Worm (Caenorhabditis elegans): ENCODE data around the gene srlf-24.
"Not testable (repeated sequence)": the region's sequence is repeated elsewhere in the genome, so short reads cannot be mapped to it uniquely, and the experiment has no call there.

srlf-24 gene

ce11 chrIV:11105724-11106123 is at the start of gene srlf-24:
Gene srlf-24, minus strand, starts transcription at chrIV:11105824.
- TF ChIP-seq hlh-11 (tag; optimal IDR thresholded peaks at IDR 0.05) (no peak), nhr-77 (tag; optimal IDR thresholded peaks at IDR 0.05) (no peak), skn-1 (tag; optimal IDR thresholded peaks at IDR 0.05) (no peak), nhr-42 (GFP tag; IDR thresholded peaks at IDR 0.05) (no peak), egl-27 (tag; optimal IDR thresholded peaks at IDR 0.05) (no peak), ceh-20 (GFP tag; IDR thresholded peaks at IDR 0.05) (no peak), hmg-1.1 (GFP tag; IDR thresholded peaks at IDR 0.05) (no peak), ceh-44 (GFP tag; IDR thresholded peaks at IDR 0.05) (no peak), dmd-8 (GFP tag; IDR thresholded peaks at IDR 0.05) (no peak), sdz-12 (GFP tag; optimal IDR thresholded peaks at IDR 0.05) (no peak), ceh-82 (tag; optimal IDR thresholded peaks at IDR 0.05) (no peak), pha-4 (GFP tag; IDR thresholded peaks at IDR 0.05) (no peak), pha-4 (tag; optimal IDR thresholded peaks at IDR 0.05) (no peak), zip-11 (GFP tag; IDR thresholded peaks at IDR 0.05) (no peak), lim-7 (GFP tag; IDR thresholded peaks at IDR 0.05) (no peak), lin-15B (tag; optimal IDR thresholded peaks at IDR 0.05) (no peak), mdl-1 (tag; optimal IDR thresholded peaks at IDR 0.05) (no peak), aha-1 (tag) (no peak), zag-1 (tag; optimal IDR thresholded peaks at IDR 0.05) (no peak), aly-2 (tag; optimal IDR thresholded peaks at IDR 0.05) (no peak)

ce11 chrIV:11154425-11155114 is 48.9 kb upstream of the srlf-24 start, which contains the start of gene C08F8.3:
Gene C08F8.3, plus strand, starts transcription at chrIV:11155044.
- TF ChIP-seq ceh-28 (tag; optimal IDR thresholded peaks at IDR 0.05); unc-62 (GFP tag; optimal IDR thresholded peaks at IDR 0.05 in 1 of 2); unc-62 (tag; optimal IDR thresholded peaks at IDR 0.05); daf-16 (GFP tag; optimal IDR thresholded peaks at IDR 0.05); daf-16 (tag; optimal IDR thresholded peaks at IDR 0.05): not testable (repeated sequence)

- TF ChIP-seq unc-62 (GFP tag; optimal IDR thresholded peaks at IDR 0.05 in 1 of 2) = peak in 1 of 2 experiments; percentile 25
- no peak for TF ChIP-seq unc-62 (tag; optimal IDR thresholded peaks at IDR 0.05)
- TF ChIP-seq egl-27 (tag; optimal IDR thresholded peaks at IDR 0.05) = no peak
- TF ChIP-seq zfp-3 (GFP tag; conservative IDR thresholded peaks at IDR 0.05) = 0 out of 2 replicates have a peak, but pooled peaks have one; percentile 59
- TF ChIP-seq spr-3 (GFP tag; optimal IDR thresholded peaks at IDR 0.05) = no peak
- TF ChIP-seq snpc-4 (tag; optimal IDR thresholded peaks at IDR 0.05) = no peak
- TF ChIP-seq ama-1 (optimal IDR thresholded peaks at IDR 0.05) = peak; percentile 67
- no peak for TF ChIP-seq ceh-20 (GFP tag; IDR thresholded peaks at IDR 0.05)
Measured at ce11 chrIV:11150844-11151243, 45.2 kb upstream of the srlf-24 start, which contains the start of gene C08F8.2. Gene C08F8.2, plus strand, starts transcription at chrIV:11150997.

ce11 chrIV:11149454-11150163 is 44.0 kb upstream of the srlf-24 start, which contains the start of the genes F01G4.6 and pfd-1:
Gene F01G4.6, minus strand, starts transcription at chrIV:11149504.
Gene pfd-1, plus strand, starts transcription at chrIV:11150113.
- TF ChIP-seq mxl-2 (GFP tag; conservative IDR thresholded peaks at IDR 0.05) (peak; percentile 66; the same call in 1 of the 2 replicates), aly-2 (tag; optimal IDR thresholded peaks at IDR 0.05) (no peak), T26A8.4 (GFP tag; IDR thresholded peaks at IDR 0.05) (peak; percentile 89), mxl-3 (GFP tag; optimal IDR thresholded peaks at IDR 0.05) (peak; percentile 48), nhr-25 (tag; optimal IDR thresholded peaks at IDR 0.05; ENCODE audit: borderline replicate concordance, insufficient read depth) (peak; percentile 80), T20F7.1 (GFP tag; optimal IDR thresholded peaks at IDR 0.05) (no peak), tra-1 (GFP tag; IDR thresholded peaks at IDR 0.05) (0 out of 2 replicates have a peak, but pooled peaks have one; percentile 11), mep-1 (tag; optimal IDR thresholded peaks at IDR 0.05) (peak; percentile 96), ceh-82 (tag; optimal IDR thresholded peaks at IDR 0.05) (no peak), pqm-1 (tag; optimal IDR thresholded peaks at IDR 0.05) (peak; percentile 9), arid-1 (GFP tag; conservative IDR thresholded peaks at IDR 0.05) (peak; percentile 91), ctbp-1 (GFP tag; IDR thresholded peaks at IDR 0.05) (peak; percentile 69; the same call in 1 of the 2 replicates), ceh-44 (GFP tag; IDR thresholded peaks at IDR 0.05) (no peak), nhr-111 (GFP tag; optimal IDR thresholded peaks at IDR 0.05) (no peak), hlh-11 (tag; optimal IDR thresholded peaks at IDR 0.05) (peak; percentile 92), lin-15B (tag; optimal IDR thresholded peaks at IDR 0.05) (no peak), rbr-2 (tag; optimal IDR thresholded peaks at IDR 0.05) (peak; percentile 91), nhr-10 (tag; optimal IDR thresholded peaks at IDR 0.05) (no peak), ztf-11 (tag; optimal IDR thresholded peaks at IDR 0.05) (no peak), dpl-1 (GFP tag; optimal IDR thresholded peaks at IDR 0.05) (peak; percentile 88), lin-38 (GFP tag; IDR thresholded peaks at IDR 0.05) (peak; percentile 84)
